Fruit fly (Drosophila melanogaster) whole organism, embryonic: ENCODE results near the gene CG5805.

Experiments used
- Antp ChIP-seq: fragments of 200-800 bp; sonication (Bioruptor generic); optimal IDR thresholded peaks from 3 replicates; lab custom pipeline; 2016; ENCODE audit warnings: missing biosample characterization, missing genetic modification characterization
- CG10431 ChIP-seq: fragments of 200-800 bp; sonication (Bioruptor generic); optimal IDR thresholded peaks from 3 replicates; lab custom pipeline; 2018; ENCODE audit warnings: missing biosample characterization, mild to moderate bottlenecking, missing genetic modification characterization
- CG12769 ChIP-seq: fragments of 200-800 bp; sonication (Bioruptor generic); optimal IDR thresholded peaks from 2 replicates; lab custom pipeline; 2019; ENCODE audit warnings: missing biosample characterization, mild to moderate bottlenecking, missing genetic modification characterization, moderate library complexity
- CG13123 ChIP-seq: fragments of 200-800 bp; sonication (Bioruptor generic); optimal IDR thresholded peaks from 2 replicates; lab custom pipeline; 2016; ENCODE audit warnings: missing biosample characterization, missing genetic modification characterization
- CG14710 ChIP-seq: fragments of 200-800 bp; sonication (Bioruptor generic); optimal IDR thresholded peaks from 3 replicates; lab custom pipeline; 2019; ENCODE audit warnings: missing biosample characterization, mild to moderate bottlenecking, missing genetic modification characterization, moderate library complexity
- CG1529 ChIP-seq: fragments of 200-800 bp; sonication (Bioruptor generic); optimal IDR thresholded peaks from 3 replicates; lab custom pipeline; 2018; ENCODE audit warnings: missing biosample characterization, missing genetic modification characterization
- CG15514 ChIP-seq: fragments of 200-800 bp; sonication (Bioruptor generic); optimal IDR thresholded peaks from 3 replicates; lab custom pipeline; 2017; ENCODE audit warnings: missing biosample characterization, missing genetic modification characterization, mild to moderate bottlenecking, moderate library complexity, missing genetic modification reagents
- CG15601 ChIP-seq: fragments of 200-800 bp; sonication (Bioruptor generic); optimal IDR thresholded peaks from 3 replicates; lab custom pipeline; 2019; ENCODE audit warnings: missing biosample characterization, mild to moderate bottlenecking, missing genetic modification characterization, moderate library complexity
- CG1603 ChIP-seq: fragments of 200-800 bp; sonication (Bioruptor generic); optimal IDR thresholded peaks from 2 replicates; lab custom pipeline; 2019; ENCODE audit warnings: missing biosample characterization, mild to moderate bottlenecking, missing genetic modification characterization, moderate library complexity
- CG17361 ChIP-seq: fragments of 200-800 bp; sonication (Bioruptor generic); IDR thresholded peaks from 3 replicates; pipeline ENCODE4 v1.3.6; 2022; ENCODE audit warnings: missing biosample characterization, missing genetic modification characterization
- CG18262 ChIP-seq: fragments of 200-800 bp; optimal IDR thresholded peaks from 3 replicates; lab custom pipeline; 2019; ENCODE audit warnings: missing biosample characterization, mild to moderate bottlenecking, missing genetic modification characterization, moderate library complexity
- CG18764 ChIP-seq: fragments of 200-800 bp; sonication (Bioruptor generic); optimal IDR thresholded peaks from 3 replicates; lab custom pipeline; 2016; ENCODE audit warnings: missing biosample characterization, missing genetic modification characterization
- CG2202 ChIP-seq: fragments of 200-800 bp; sonication (Bioruptor generic); optimal IDR thresholded peaks from 2 replicates; lab custom pipeline; 2018; ENCODE audit warnings: missing biosample characterization, mild to moderate bottlenecking, missing genetic modification characterization
- CG3838 ChIP-seq: fragments of 200-800 bp; sonication (Bioruptor generic); optimal IDR thresholded peaks from 3 replicates; lab custom pipeline; 2016; ENCODE audit warnings: missing biosample characterization, missing genetic modification characterization
- CG3995 ChIP-seq: fragments of 200-800 bp; sonication (Bioruptor generic); optimal IDR thresholded peaks from 3 replicates; lab custom pipeline; 2016; ENCODE audit warnings: missing biosample characterization, missing genetic modification characterization
- CG6254 ChIP-seq: fragments of 200-800 bp; sonication (Bioruptor generic); optimal IDR thresholded peaks from 3 replicates; lab custom pipeline; 2017; ENCODE audit warnings: mild to moderate bottlenecking, missing biosample characterization, missing genetic modification reagents, missing genetic modification characterization
- CG6813 ChIP-seq: fragments of 200-800 bp; sonication (Bioruptor generic); optimal IDR thresholded peaks from 2 replicates; lab custom pipeline; 2017; ENCODE audit warnings: missing biosample characterization, missing genetic modification characterization, mild to moderate bottlenecking, moderate library complexity, missing genetic modification reagents
- CG8388 ChIP-seq: fragments of 200-800 bp; sonication (Bioruptor generic); optimal IDR thresholded peaks from 2 replicates; lab custom pipeline; 2019; ENCODE audit warnings: missing biosample characterization, mild to moderate bottlenecking, missing genetic modification characterization, moderate library complexity
- CG9876 ChIP-seq: fragments of 200-800 bp; sonication (Bioruptor generic); optimal IDR thresholded peaks from 2 replicates; lab custom pipeline; 2016; ENCODE audit warnings: missing biosample characterization, missing genetic modification characterization
- CkIIα-i1 ChIP-seq: fragments of 200-800 bp; sonication (Bioruptor generic); IDR thresholded peaks from 2 replicates; pipeline ENCODE4 v1.3.6; 2022; ENCODE audit warnings: missing biosample characterization, missing genetic modification characterization
- Dip3 ChIP-seq: fragments of 200-800 bp; sonication (Bioruptor generic); optimal IDR thresholded peaks from 3 replicates; lab custom pipeline; 2016; ENCODE audit warnings: missing biosample characterization, missing genetic modification characterization
- Dp ChIP-seq: fragments of 200-800 bp; sonication (Bioruptor generic); optimal IDR thresholded peaks from 2 replicates; lab custom pipeline; 2018; ENCODE audit warnings: missing biosample characterization, mild to moderate bottlenecking, missing genetic modification characterization, moderate library complexity
- E2f2 ChIP-seq: fragments of 200-800 bp; sonication (Bioruptor generic); IDR thresholded peaks from 2 replicates; pipeline ENCODE4 v1.3.6; 2022; ENCODE audit warnings: missing biosample characterization, missing genetic modification characterization
- Hr78 ChIP-seq, 2 experiments: fragments of 200-800 bp in 1 of 2; fragments of >200 bp in 1 of 2; sonication (Bioruptor generic) in 1 of 2; optimal IDR thresholded peaks; 2 replicates each; lab custom pipeline; 2017 to 2019; ENCODE audit warnings: missing biosample characterization in 2 of 2, missing genetic modification characterization in 2 of 2, mild to moderate bottlenecking in 1 of 2, moderate library complexity in 1 of 2
- Oli ChIP-seq: fragments of 200-800 bp; sonication (Bioruptor generic); optimal IDR thresholded peaks from 2 replicates; lab custom pipeline; 2018; ENCODE audit warnings: missing biosample characterization, mild to moderate bottlenecking, missing genetic modification characterization, moderate library complexity
- Rfx ChIP-seq: fragments of 200-800 bp; sonication (Bioruptor generic); IDR thresholded peaks from 2 replicates; pipeline ENCODE4 v1.3.6; 2022; ENCODE audit warnings: missing biosample characterization, missing genetic modification characterization
- Sox100B ChIP-seq: fragments of 200-800 bp; sonication (Bioruptor generic); optimal IDR thresholded peaks from 3 replicates; lab custom pipeline; 2018; ENCODE audit warnings: missing biosample characterization, mild to moderate bottlenecking, missing genetic modification characterization
- Trl ChIP-seq, 3 experiments: fragments of >200 bp in 2 of 3; fragments of 200-800 bp in 1 of 3; sonication (Bioruptor generic) in 1 of 3; optimal IDR thresholded peaks; 2 replicates in 1 of 3; 3 replicates in 2 of 3; lab custom pipeline; 2016 to 2017; ENCODE audit warnings: missing biosample characterization in 1 of 3, missing genetic modification characterization in 1 of 3
- bsh ChIP-seq, 2 experiments: fragments of 200-800 bp; sonication (Bioruptor generic); optimal IDR thresholded peaks; 2 replicates each; lab custom pipeline; 2017 to 2018; ENCODE audit warnings: mild to moderate bottlenecking in 2 of 2, missing biosample characterization in 2 of 2, missing genetic modification characterization in 2 of 2, moderate library complexity in 1 of 2
- cg ChIP-seq: fragments of 200-800 bp; sonication (Bioruptor generic); optimal IDR thresholded peaks from 3 replicates; lab custom pipeline; 2019; ENCODE audit warnings: missing biosample characterization, mild to moderate bottlenecking, missing genetic modification characterization, moderate library complexity
- chm ChIP-seq: fragments of 200-800 bp; sonication (Bioruptor generic); IDR thresholded peaks from 2 replicates; pipeline ENCODE4 v1.3.6; 2022; ENCODE audit warnings: missing biosample characterization, missing genetic modification characterization
- croc ChIP-seq: fragments of 200-800 bp; sonication (Bioruptor generic); conservative IDR thresholded peaks from 3 replicates; pipeline ENCODE4 v1.3.6; 2022; ENCODE audit warnings: missing biosample characterization, missing genetic modification characterization
- gsb-n ChIP-seq: fragments of 200-800 bp; sonication (Bioruptor generic); optimal IDR thresholded peaks from 3 replicates; lab custom pipeline; 2018; ENCODE audit warnings: missing biosample characterization, mild to moderate bottlenecking, missing genetic modification characterization
- hbn ChIP-seq: fragments of 200-800 bp; sonication (Bioruptor generic); IDR thresholded peaks from 2 replicates; pipeline ENCODE4 v1.3.6; 2022; ENCODE audit warnings: missing biosample characterization, missing genetic modification characterization; ENCODE audit not compliant: partially characterized antibody
- nerfin-1 ChIP-seq: fragments of 200-800 bp; sonication (Bioruptor generic); optimal IDR thresholded peaks from 3 replicates; lab custom pipeline; 2019; ENCODE audit warnings: missing biosample characterization, mild to moderate bottlenecking, missing genetic modification characterization, moderate library complexity
- nmo ChIP-seq: fragments of 200-800 bp; sonication (Bioruptor generic); optimal IDR thresholded peaks from 2 replicates; lab custom pipeline; 2018; ENCODE audit warnings: missing biosample characterization, mild to moderate bottlenecking, missing genetic modification characterization, moderate library complexity
- org-1 ChIP-seq: fragments of 200-800 bp; sonication (Bioruptor generic); optimal IDR thresholded peaks from 2 replicates; lab custom pipeline; 2017; ENCODE audit warnings: missing biosample characterization, missing genetic modification characterization
- pum ChIP-seq: fragments of 200-800 bp; sonication (Bioruptor generic); optimal IDR thresholded peaks from 2 replicates; lab custom pipeline; 2016; ENCODE audit warnings: missing biosample characterization, missing genetic modification characterization
- sob ChIP-seq: fragments of 200-800 bp; sonication (Bioruptor generic); IDR thresholded peaks from 2 replicates; pipeline ENCODE4 v1.3.6; 2022; ENCODE audit warnings: missing biosample characterization, missing genetic modification characterization
- sqz ChIP-seq: fragments of 200-800 bp; sonication (Bioruptor generic); optimal IDR thresholded peaks from 3 replicates; lab custom pipeline; 2018; ENCODE audit warnings: missing biosample characterization, mild to moderate bottlenecking, missing genetic modification characterization
- twi ChIP-seq: fragments of 200-800 bp; optimal IDR thresholded peaks from 2 replicates; lab custom pipeline; 2019; ENCODE audit warnings: missing biosample characterization, mild to moderate bottlenecking, missing genetic modification characterization, moderate library complexity
- wek ChIP-seq: fragments of 200-800 bp; sonication (Bioruptor generic); optimal IDR thresholded peaks from 3 replicates; lab custom pipeline; 2018; ENCODE audit warnings: missing biosample characterization, mild to moderate bottlenecking, missing genetic modification characterization, moderate library complexity
- zen2 ChIP-seq: fragments of 200-800 bp; sonication (Bioruptor generic); IDR thresholded peaks from 3 replicates; pipeline ENCODE4 v1.3.6; 2022; ENCODE audit warnings: missing biosample characterization, missing genetic modification characterization; ENCODE audit not compliant: partially characterized antibody
- zf30C ChIP-seq: fragments of 200-800 bp; sonication (Bioruptor generic); optimal IDR thresholded peaks from 3 replicates; lab custom pipeline; 2018; ENCODE audit warnings: missing biosample characterization, mild to moderate bottlenecking, missing genetic modification characterization

CG5805 gene

DNA sequence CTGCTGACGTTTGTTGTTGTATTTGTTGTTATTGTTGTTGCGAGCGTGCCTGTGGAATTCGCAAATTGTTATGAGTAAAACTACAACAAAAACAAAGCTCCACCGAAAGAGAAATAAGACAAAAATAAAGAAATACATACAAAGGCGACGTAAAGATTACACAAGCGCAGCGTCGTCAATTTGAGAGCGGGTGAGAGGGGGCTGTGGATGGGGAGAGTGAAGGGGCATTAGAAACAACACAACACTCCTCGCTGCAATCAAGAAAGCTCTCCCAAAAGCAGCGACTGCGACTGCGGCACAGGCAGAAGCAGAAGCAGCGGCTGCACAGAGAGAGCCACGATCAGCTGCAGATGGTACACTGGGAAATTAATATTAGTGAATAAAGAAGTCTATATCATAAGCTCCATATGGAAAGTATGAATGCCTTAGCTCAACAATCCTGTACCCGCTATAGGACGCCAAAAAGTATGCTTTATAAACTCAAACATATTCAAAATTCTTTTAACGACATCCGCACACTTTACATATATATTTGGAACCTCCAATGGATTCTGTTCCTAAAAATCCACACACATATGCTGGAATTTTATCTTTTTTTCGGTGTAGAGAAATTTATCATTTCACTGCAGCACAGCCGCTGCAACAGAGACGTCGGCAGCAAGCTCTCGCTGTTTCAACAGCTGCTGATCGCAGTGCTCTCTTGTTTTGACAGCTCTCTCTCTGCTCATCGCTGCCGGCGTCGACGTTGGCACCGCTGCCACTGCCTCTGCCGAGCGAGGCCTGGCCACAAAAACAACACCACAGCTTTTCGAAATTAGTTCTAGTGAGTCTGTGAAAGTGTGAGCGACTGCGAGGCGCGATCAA lies 18.5 kb downstream of the CG5805 start, which contains the start of gene CG13631 (continued):
- TF ChIP-seq zf30C (GFP tag; lab: Kevin White, UChicago) (peak; percentile 78), CG9876 (GFP tag; lab: Kevin White, UChicago) (peak; percentile 83), zen2 (no peak), Dp (GFP tag; lab: Kevin White, UChicago) (no peak), CkIIα-i1 (GFP tag; lab: Robert Waterston, UW) (peak; percentile 38; the same call in 1 of the 2 replicates), CG13123 (GFP tag; lab: Kevin White, UChicago) (peak; percentile 88)
- TF ChIP-seq, all 482 proteins: peak for 396

DNA sequence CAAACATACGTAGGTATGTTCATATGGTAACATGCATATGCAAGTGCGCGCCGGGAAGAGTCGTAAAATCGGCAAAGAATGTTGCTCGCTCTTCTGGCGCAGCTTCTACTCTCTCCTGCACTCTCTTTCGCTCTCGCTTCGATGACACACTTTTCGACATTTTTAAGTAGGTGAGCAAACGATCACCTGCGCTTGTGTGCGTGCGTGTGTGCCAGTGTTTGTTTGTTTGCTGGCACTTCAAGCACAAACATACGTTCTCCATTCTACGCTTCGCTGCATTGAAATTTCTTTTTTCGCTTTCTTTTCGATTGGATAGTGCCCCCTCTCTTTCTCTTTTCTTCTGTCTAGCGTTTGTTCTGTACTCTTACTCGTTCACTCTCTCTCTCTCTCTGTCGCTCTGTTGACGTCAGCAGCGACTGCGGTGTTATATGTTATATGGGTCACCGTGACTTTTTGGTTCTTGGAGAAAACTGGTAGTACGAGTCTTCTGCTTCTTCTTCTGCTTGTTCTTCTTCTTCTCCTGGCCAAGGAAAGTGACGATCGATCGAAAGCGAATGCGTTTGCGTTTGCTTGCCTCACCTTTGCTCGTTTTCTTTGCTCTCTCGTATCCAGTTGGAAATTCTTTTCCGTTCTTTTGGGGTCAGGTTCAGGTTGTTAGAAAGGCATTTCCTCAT lies 19.4 kb downstream of the CG5805 start:
- peak; percentile 10 for TF ChIP-seq CG1603
- peak; percentile 65 for TF ChIP-seq CG3995 (GFP tag; lab: Kevin White, UChicago)
- TF ChIP-seq CG3838 (GFP tag; lab: Kevin White, UChicago): peak; percentile 51
- TF ChIP-seq org-1 (GFP tag; lab: Kevin White, UChicago): no peak
- TF ChIP-seq Trl (optimal IDR thresholded peaks at IDR 0.05; lab: Kevin White, UChicago): peak; percentile 49 to 73
- no peak for TF ChIP-seq Trl (GFP tag; optimal IDR thresholded peaks at IDR 0.05; lab: Kevin White, UChicago)
- TF ChIP-seq CG6813 (GFP tag; lab: Kevin White, UChicago): peak; percentile 7
- peak; percentile 3 for TF ChIP-seq nmo
- peak; percentile 40 for TF ChIP-seq sqz (GFP tag; lab: Kevin White, UChicago)
- no peak for TF ChIP-seq Antp
- TF ChIP-seq pum: no peak
- TF ChIP-seq CG17361 (GFP tag; lab: Robert Waterston, UW): no peak
- peak; percentile 21 for TF ChIP-seq CG8388
- no peak for TF ChIP-seq CG18764
- no peak for TF ChIP-seq Rfx (GFP tag; lab: Robert Waterston, UW)
- TF ChIP-seq Hr78 (GFP tag; optimal IDR thresholded peaks at IDR 0.05; lab: Kevin White, UChicago): peak in 1 of 2 experiments; percentile 62
- TF ChIP-seq Sox100B (GFP tag; lab: Kevin White, UChicago): peak; percentile 17
- TF ChIP-seq gsb-n: peak; percentile 47
- peak; percentile 8 for TF ChIP-seq Oli
- TF ChIP-seq croc (GFP tag; lab: Robert Waterston, UW): no peak
- TF ChIP-seq bsh (GFP tag; optimal IDR thresholded peaks at IDR 0.05; lab: Kevin White, UChicago): peak in 1 of 2 experiments; percentile 59
- TF ChIP-seq sob: no peak
- TF ChIP-seq E2f2 (GFP tag; lab: Robert Waterston, UW): no peak
- TF ChIP-seq CG15514 (GFP tag; lab: Kevin White, UChicago): no peak
- no peak for TF ChIP-seq chm (GFP tag; lab: Robert Waterston, UW)
- peak; percentile 62 for TF ChIP-seq CG10431 (GFP tag; lab: Kevin White, UChicago)
- peak; percentile 36 for TF ChIP-seq CG14710
- peak; percentile 11 for TF ChIP-seq CG15601 (tag; lab: Kevin White, UChicago)
- TF ChIP-seq CG18262 (tag; lab: Kevin White, UChicago): peak; percentile 23
- TF ChIP-seq twi (tag; lab: Kevin White, UChicago): peak; percentile 12
- TF ChIP-seq CG6254 (GFP tag; lab: Kevin White, UChicago): peak; percentile 47
- peak; percentile 15 for TF ChIP-seq CG12769
- TF ChIP-seq hbn (GFP tag; lab: Robert Waterston, UW): 0 out of 2 replicates have a peak, but pooled peaks have one; percentile 13
- TF ChIP-seq cg (GFP tag; lab: Kevin White, UChicago): peak; percentile 71
- no peak for TF ChIP-seq Dip3 (GFP tag; lab: Kevin White, UChicago)
- peak; percentile 17 for TF ChIP-seq nerfin-1 (tag; lab: Kevin White, UChicago)
- TF ChIP-seq CG1529 (GFP tag; lab: Kevin White, UChicago): peak; percentile 6
- peak; percentile 56 for TF ChIP-seq CG2202 (tag; lab: Kevin White, UChicago)
- no peak for TF ChIP-seq wek
